Fruit fly (Drosophila melanogaster): ENCODE results near the gene CG10237.

CG10237 gene

DNA sequence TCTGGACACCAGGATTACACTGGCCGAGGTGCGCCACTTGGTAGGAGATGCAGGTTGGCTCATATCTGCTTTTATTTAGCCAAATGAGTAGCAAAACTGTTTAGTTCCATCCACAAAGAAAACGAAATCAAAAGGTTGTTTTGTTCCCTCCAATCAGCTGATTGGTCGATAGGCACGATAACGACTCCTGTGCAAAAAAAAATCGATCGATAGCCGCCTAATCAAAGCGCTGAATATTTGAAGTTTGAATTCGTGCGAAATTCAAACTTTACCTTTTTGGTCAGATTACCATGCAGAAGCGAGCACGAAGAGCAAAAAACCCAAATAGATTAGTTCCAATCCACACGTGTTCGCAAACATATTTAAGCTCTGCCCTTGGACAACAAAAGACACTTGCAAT lies 42.0 kb upstream of the CG10237 start, which contains the start of the genes CG10195 and CG13084 (continued):
- TF ChIP-seq Camta (GFP tag; optimal IDR thresholded peaks at IDR 0.05) (no peak), crp (GFP tag; optimal IDR thresholded peaks at IDR 0.05) (peak in 1 of 2 experiments; percentile 81), CG32767 (GFP tag; IDR thresholded peaks at IDR 0.05) (no peak), Sry-δ (GFP tag; optimal IDR thresholded peaks at IDR 0.05) (peak; percentile 10), CG30020 (tag; optimal IDR thresholded peaks at IDR 0.05) (no peak), CG3281 (GFP tag; optimal IDR thresholded peaks at IDR 0.05) (no peak), nerfin-1 (tag; optimal IDR thresholded peaks at IDR 0.05) (no peak), hth (optimal IDR thresholded peaks at IDR 0.05) (no peak), Chrac-16 (GFP tag; optimal IDR thresholded peaks at IDR 0.05) (no peak), CG34224 (GFP tag; IDR thresholded peaks at IDR 0.05; ENCODE audit: partially characterized antibody) (peak; percentile 64), abd-A (tag; optimal IDR thresholded peaks at IDR 0.05) (no peak), ems (GFP tag; optimal IDR thresholded peaks at IDR 0.05) (no peak), unpg (GFP tag; optimal IDR thresholded peaks at IDR 0.05) (no peak), hbn (GFP tag; IDR thresholded peaks at IDR 0.05; ENCODE audit: partially characterized antibody) (peak; percentile 31; the same call in 1 of the 2 replicates), eve (GFP tag; optimal IDR thresholded peaks at IDR 0.05) (no peak), tna (GFP tag; IDR thresholded peaks at IDR 0.05; ENCODE audit: partially characterized antibody) (0 out of 2 replicates have a peak, but pooled peaks have one; percentile 54), HLH4C (GFP tag; IDR thresholded peaks at IDR 0.05; ENCODE audit: partially characterized antibody) (peak; percentile 15; the same call in 1 of the 3 replicates), odd (GFP tag; optimal IDR thresholded peaks at IDR 0.05) (no peak), ewg (GFP tag; optimal IDR thresholded peaks at IDR 0.05) (no peak), CG11247 (GFP tag; IDR thresholded peaks at IDR 0.05) (no peak), Max (GFP tag; optimal IDR thresholded peaks at IDR 0.05) (no peak), Opbp (GFP tag; IDR thresholded peaks at IDR 0.05; ENCODE audit: partially characterized antibody) (peak; percentile 32; the same call in 1 of the 3 replicates), CG2678 (tag; optimal IDR thresholded peaks at IDR 0.05) (no peak), CG15514 (GFP tag; optimal IDR thresholded peaks at IDR 0.05) (no peak), ac (GFP tag; optimal IDR thresholded peaks at IDR 0.05) (no peak), wek (GFP tag; optimal IDR thresholded peaks at IDR 0.05) (no peak), MBD-R2 (GFP tag; IDR thresholded peaks at IDR 0.05) (peak; percentile 18; the same call in 1 of the 2 replicates), CrebB (tag; optimal IDR thresholded peaks at IDR 0.05) (no peak), z (GFP tag; IDR thresholded peaks at IDR 0.05) (no peak), onecut (GFP tag; IDR thresholded peaks at IDR 0.05) (no peak), nerfin-2 (GFP tag; IDR thresholded peaks at IDR 0.05; ENCODE audit: partially characterized antibody) (0 out of 2 replicates have a peak, but pooled peaks have one; percentile 35), CG18011 (GFP tag; optimal IDR thresholded peaks at IDR 0.05) (no peak), CG33213 (GFP tag; optimal IDR thresholded peaks at IDR 0.05) (no peak), CG7357 (GFP tag; IDR thresholded peaks at IDR 0.05) (no peak), CG17361 (GFP tag; IDR thresholded peaks at IDR 0.05) (no peak), Scr (GFP tag; IDR thresholded peaks at IDR 0.05; ENCODE audit: partially characterized antibody) (0 out of 2 replicates have a peak, but pooled peaks have one; percentile 24), stwl (tag; optimal IDR thresholded peaks at IDR 0.05) (no peak), ERR (GFP tag; optimal IDR thresholded peaks at IDR 0.05) (no peak), ato (GFP tag; IDR thresholded peaks at IDR 0.05; ENCODE audit: partially characterized antibody) (0 out of 2 replicates have a peak, but pooled peaks have one; percentile 34), croc (GFP tag; conservative IDR thresholded peaks at IDR 0.05) (no peak), Bgb (GFP tag; IDR thresholded peaks at IDR 0.05; ENCODE audit: partially characterized antibody) (peak; percentile 27; the same call in 1 of the 2 replicates), Bteb2 (GFP tag; optimal IDR thresholded peaks at IDR 0.05) (no peak), ci (GFP tag; IDR thresholded peaks at IDR 0.05) (no peak), psq (GFP tag; optimal IDR thresholded peaks at IDR 0.05) (no peak), CG2712 (tag; optimal IDR thresholded peaks at IDR 0.05) (no peak), Side (GFP tag; optimal IDR thresholded peaks at IDR 0.05) (no peak), dati (GFP tag; IDR thresholded peaks at IDR 0.05) (no peak), CG15011 (GFP tag; optimal IDR thresholded peaks at IDR 0.05) (no peak), CG31441 (GFP tag; IDR thresholded peaks at IDR 0.05) (no peak), zen2 (GFP tag; IDR thresholded peaks at IDR 0.05; ENCODE audit: partially characterized antibody) (peak; percentile 42; the same call in 1 of the 3 replicates)
